Fruit fly (Drosophila melanogaster) whole organism, embryonic: Measurements from ENCODE around the gene Dbx.

ENCODE experiments used
- ATbp ChIP-seq: fragments of 200-800 bp; sonication (Bioruptor generic); optimal IDR thresholded peaks from 2 replicates; lab custom pipeline; 2017; ENCODE audit warnings: missing biosample characterization, mild to moderate bottlenecking, missing genetic modification characterization, missing genetic modification reagents
- Atf6 ChIP-seq: fragments of 200-800 bp; sonication (Bioruptor generic); IDR thresholded peaks from 2 replicates; pipeline ENCODE4 v1.3.6; 2022; ENCODE audit warnings: missing biosample characterization, missing genetic modification characterization
- BEAF-32 ChIP-seq: fragments of 200-800 bp; sonication (Bioruptor generic); optimal IDR thresholded peaks from 3 replicates; lab custom pipeline; 2017; ENCODE audit warnings: missing biosample characterization, missing genetic modification characterization, mild to moderate bottlenecking, moderate library complexity, missing genetic modification reagents
- BtbVII ChIP-seq: fragments of 200-800 bp; sonication (Bioruptor generic); optimal IDR thresholded peaks from 3 replicates; lab custom pipeline; 2017; ENCODE audit warnings: missing biosample characterization, mild to moderate bottlenecking, missing genetic modification characterization
- CG10654 ChIP-seq: fragments of 200-800 bp; sonication (Bioruptor generic); optimal IDR thresholded peaks from 2 replicates; lab custom pipeline; 2016; ENCODE audit warnings: missing biosample characterization, missing genetic modification characterization
- CG12391 ChIP-seq: fragments of 200-800 bp; sonication (Bioruptor generic); optimal IDR thresholded peaks from 3 replicates; lab custom pipeline; 2018; ENCODE audit warnings: missing biosample characterization, mild to moderate bottlenecking, missing genetic modification characterization, moderate library complexity
- CG13894 ChIP-seq: fragments of 200-800 bp; sonication (Bioruptor generic); optimal IDR thresholded peaks from 3 replicates; lab custom pipeline; 2018; ENCODE audit warnings: missing biosample characterization, mild to moderate bottlenecking, missing genetic modification characterization, moderate library complexity
- CG14014 ChIP-seq: fragments of 200-800 bp; sonication (Bioruptor generic); IDR thresholded peaks from 2 replicates; pipeline ENCODE4 v1.3.6; 2022; ENCODE audit warnings: missing biosample characterization, missing genetic modification characterization
- CG15601 ChIP-seq: fragments of 200-800 bp; sonication (Bioruptor generic); optimal IDR thresholded peaks from 3 replicates; lab custom pipeline; 2019; ENCODE audit warnings: missing biosample characterization, mild to moderate bottlenecking, missing genetic modification characterization, moderate library complexity
- CG17186 ChIP-seq: fragments of 200-800 bp; sonication (Bioruptor generic); optimal IDR thresholded peaks from 3 replicates; lab custom pipeline; 2017; ENCODE audit warnings: missing biosample characterization, missing genetic modification reagents, missing genetic modification characterization
- CG2199 ChIP-seq: fragments of 200-800 bp; sonication (Bioruptor generic); IDR thresholded peaks from 3 replicates; pipeline ENCODE4 v1.3.6; 2022; ENCODE audit warnings: missing biosample characterization, missing genetic modification characterization
- CG2202 ChIP-seq: fragments of 200-800 bp; sonication (Bioruptor generic); optimal IDR thresholded peaks from 2 replicates; lab custom pipeline; 2018; ENCODE audit warnings: missing biosample characterization, mild to moderate bottlenecking, missing genetic modification characterization
- CG2889 ChIP-seq: fragments of 200-800 bp; sonication (Bioruptor generic); IDR thresholded peaks from 3 replicates; pipeline ENCODE4 v1.3.6; 2022; ENCODE audit warnings: missing biosample characterization, missing genetic modification characterization
- CG30020 ChIP-seq: fragments of 200-800 bp; optimal IDR thresholded peaks from 2 replicates; lab custom pipeline; 2019; ENCODE audit warnings: missing biosample characterization, mild to moderate bottlenecking, missing genetic modification characterization, moderate library complexity
- CG30403 ChIP-seq: fragments of 200-800 bp; sonication (Bioruptor generic); optimal IDR thresholded peaks from 3 replicates; lab custom pipeline; 2016; ENCODE audit warnings: missing biosample characterization, missing genetic modification characterization
- CG32532 ChIP-seq: fragments of 200-800 bp; sonication (Bioruptor generic); IDR thresholded peaks from 2 replicates; pipeline ENCODE4 v1.3.6; 2022; ENCODE audit warnings: missing biosample characterization, missing genetic modification characterization
- CG7357 ChIP-seq: fragments of 200-800 bp; sonication (Bioruptor generic); IDR thresholded peaks from 3 replicates; pipeline ENCODE4 v1.3.6; 2022; ENCODE audit warnings: missing biosample characterization, missing genetic modification characterization
- CG7556 ChIP-seq: fragments of 200-800 bp; sonication (Bioruptor generic); optimal IDR thresholded peaks from 2 replicates; lab custom pipeline; 2017; ENCODE audit warnings: missing biosample characterization, mild to moderate bottlenecking, missing genetic modification characterization
- CG8924 ChIP-seq: fragments of 200-800 bp; optimal IDR thresholded peaks from 3 replicates; lab custom pipeline; 2019; ENCODE audit warnings: missing biosample characterization, mild to moderate bottlenecking, missing genetic modification characterization, moderate library complexity
- CG9727 ChIP-seq: fragments of 200-800 bp; sonication (Bioruptor generic); optimal IDR thresholded peaks from 3 replicates; lab custom pipeline; 2017; ENCODE audit warnings: missing biosample characterization, mild to moderate bottlenecking, missing genetic modification characterization
- CrebB ChIP-seq: fragments of 200-800 bp; sonication (Bioruptor generic); optimal IDR thresholded peaks from 3 replicates; lab custom pipeline; 2018; ENCODE audit warnings: missing biosample characterization, mild to moderate bottlenecking, missing genetic modification characterization
- Doc3 ChIP-seq: fragments of 200-800 bp; sonication (Bioruptor generic); IDR thresholded peaks from 3 replicates; pipeline ENCODE4 v1.3.6; 2022; ENCODE audit warnings: missing biosample characterization, missing genetic modification characterization; ENCODE audit not compliant: partially characterized antibody
- E2f2 ChIP-seq: fragments of 200-800 bp; sonication (Bioruptor generic); IDR thresholded peaks from 2 replicates; pipeline ENCODE4 v1.3.6; 2022; ENCODE audit warnings: missing biosample characterization, missing genetic modification characterization
- Elba2 ChIP-seq: fragments of 200-800 bp; sonication (Bioruptor generic); optimal IDR thresholded peaks from 3 replicates; lab custom pipeline; 2016; ENCODE audit warnings: missing biosample characterization, missing genetic modification characterization
- Ets65A ChIP-seq: fragments of 200-800 bp; sonication (Bioruptor generic); peaks from one replicate; lab custom pipeline; 2016; ENCODE audit warnings: missing biosample characterization, missing genetic modification characterization
- Ets97D ChIP-seq: fragments of 200-800 bp; sonication (Bioruptor generic); optimal IDR thresholded peaks from 3 replicates; lab custom pipeline; 2016; ENCODE audit warnings: missing biosample characterization, missing genetic modification characterization
- Gsc ChIP-seq: fragments of 200-800 bp; sonication (Bioruptor generic); IDR thresholded peaks from 2 replicates; pipeline ENCODE4 v1.3.6; 2022; ENCODE audit warnings: missing biosample characterization, missing genetic modification characterization
- Hr39 ChIP-seq: fragments of >200 bp; optimal IDR thresholded peaks from 2 replicates; lab custom pipeline; 2017
- Hr51 ChIP-seq, 2 experiments: fragments of 200-800 bp; sonication (Bioruptor generic); optimal IDR thresholded peaks; 2 replicates in 1 of 2; 3 replicates in 1 of 2; lab custom pipeline; 2016 to 2018; ENCODE audit warnings: missing biosample characterization in 2 of 2, missing genetic modification characterization in 2 of 2, mild to moderate bottlenecking in 1 of 2, moderate library complexity in 1 of 2
- Mes4 ChIP-seq: fragments of 200-800 bp; sonication (Bioruptor generic); optimal IDR thresholded peaks from 2 replicates; lab custom pipeline; 2016; ENCODE audit warnings: missing biosample characterization, missing genetic modification characterization
- Nf-YA ChIP-seq: fragments of 200-800 bp; sonication (Bioruptor generic); IDR thresholded peaks from 2 replicates; pipeline ENCODE4 v1.3.6; 2022; ENCODE audit warnings: missing biosample characterization, missing genetic modification characterization
- Oaz ChIP-seq: fragments of 200-800 bp; sonication (Bioruptor generic); IDR thresholded peaks from 2 replicates; pipeline ENCODE4 v1.3.6; 2022; ENCODE audit warnings: missing biosample characterization, missing genetic modification characterization
- Scr ChIP-seq: fragments of 200-800 bp; sonication (Bioruptor generic); IDR thresholded peaks from 2 replicates; pipeline ENCODE4 v1.3.6; 2022; ENCODE audit warnings: missing biosample characterization, missing genetic modification characterization; ENCODE audit not compliant: partially characterized antibody
- bab2 ChIP-seq: fragments of 200-800 bp; sonication (Bioruptor generic); optimal IDR thresholded peaks from 2 replicates; lab custom pipeline; 2016; ENCODE audit warnings: missing biosample characterization, missing genetic modification characterization
- chinmo ChIP-seq: fragments of 200-800 bp; sonication (Bioruptor generic); IDR thresholded peaks from 4 replicates; pipeline ENCODE4 v1.3.6; 2022; ENCODE audit warnings: missing biosample characterization, missing genetic modification characterization; ENCODE audit not compliant: partially characterized antibody
- cwo ChIP-seq: fragments of 200-800 bp; sonication (Bioruptor generic); optimal IDR thresholded peaks from 3 replicates; lab custom pipeline; 2017; ENCODE audit warnings: missing biosample characterization, missing genetic modification characterization, mild to moderate bottlenecking, moderate library complexity, missing genetic modification reagents
- dm ChIP-seq: fragments of 200-800 bp; sonication (Bioruptor generic); optimal IDR thresholded peaks from 3 replicates; lab custom pipeline; 2016; ENCODE audit warnings: missing biosample characterization, missing genetic modification characterization
- esg ChIP-seq: fragments of 200-800 bp; sonication (Bioruptor generic); conservative IDR thresholded peaks from 2 replicates; pipeline ENCODE4 v1.3.6; 2022; ENCODE audit warnings: missing biosample characterization, missing genetic modification characterization
- fd102C ChIP-seq: fragments of 200-800 bp; sonication (Bioruptor generic); optimal IDR thresholded peaks from 2 replicates; lab custom pipeline; 2018; ENCODE audit warnings: missing biosample characterization, mild to moderate bottlenecking, missing genetic modification characterization, moderate library complexity
- fd3F ChIP-seq: fragments of 200-800 bp; sonication (Bioruptor generic); optimal IDR thresholded peaks from 2 replicates; lab custom pipeline; 2018; ENCODE audit warnings: missing biosample characterization, mild to moderate bottlenecking, missing genetic modification characterization, moderate library complexity
- hkb ChIP-seq, 2 experiments: fragments of 200-800 bp in 1 of 2; fragments of >200 bp in 1 of 2; sonication (Bioruptor generic) in 1 of 2; IDR thresholded peaks in 1 of 2; optimal IDR thresholded peaks in 1 of 2; 2 replicates each; pipeline versions ENCODE4 v1.3.6 to Lab custom; 2017 to 2022; ENCODE audit warnings: missing biosample characterization in 1 of 2, missing genetic modification characterization in 1 of 2
- jumu ChIP-seq: fragments of 200-800 bp; sonication (Bioruptor generic); optimal IDR thresholded peaks from 3 replicates; lab custom pipeline; 2016; ENCODE audit warnings: missing biosample characterization, missing genetic modification characterization
- klu ChIP-seq: fragments of 200-800 bp; sonication (Bioruptor generic); IDR thresholded peaks from 2 replicates; pipeline ENCODE4 v1.3.6; 2022; ENCODE audit warnings: missing biosample characterization, missing genetic modification characterization
- nmo ChIP-seq: fragments of 200-800 bp; sonication (Bioruptor generic); optimal IDR thresholded peaks from 2 replicates; lab custom pipeline; 2018; ENCODE audit warnings: missing biosample characterization, mild to moderate bottlenecking, missing genetic modification characterization, moderate library complexity
- pb ChIP-seq: fragments of 200-800 bp; sonication (Bioruptor generic); optimal IDR thresholded peaks from 3 replicates; lab custom pipeline; 2016; ENCODE audit warnings: missing biosample characterization, missing genetic modification characterization
- pnt ChIP-seq: fragments of 200-800 bp; sonication (Bioruptor generic); optimal IDR thresholded peaks from 3 replicates; lab custom pipeline; 2016; ENCODE audit warnings: missing biosample characterization, missing genetic modification characterization
- zfh2 ChIP-seq: fragments of 200-800 bp; sonication (Bioruptor generic); optimal IDR thresholded peaks from 2 replicates; lab custom pipeline; 2016; ENCODE audit warnings: missing biosample characterization, missing genetic modification characterization

Dbx gene

dm6 chr3L:1947463-1948126, 26.5 kb downstream of the Dbx start, which contains the start of the genes mu2 and Cnb (continued):
- TF ChIP-seq Ets65A (GFP tag; lab: Kevin White, UChicago) (peak; percentile 59), zfh2 (GFP tag; lab: Kevin White, UChicago) (peak; percentile 43), CG17186 (GFP tag; lab: Kevin White, UChicago) (peak; percentile 34), hkb (optimal IDR thresholded peaks at IDR 0.05; lab: Kevin White, UChicago) (peak; percentile 25), hkb (GFP tag; IDR thresholded peaks at IDR 0.05; lab: Robert Waterston, UW) (no peak), BEAF-32 (GFP tag; lab: Kevin White, UChicago) (peak; percentile 89), chinmo (GFP tag; lab: Robert Waterston, UW) (0 out of 4 replicates have a peak, but pooled peaks have one; percentile 70), dm (peak; percentile 47), pnt (no peak), Scr (GFP tag; lab: Robert Waterston, UW) (peak; percentile 84), CG32532 (peak; percentile 29; the same call in 1 of the 2 replicates)

- TF ChIP-seq CG14014 (peak; percentile 76), Ets97D (GFP tag; lab: Kevin White, UChicago) (peak; percentile 17), Doc3 (GFP tag; lab: Robert Waterston, UW) (no peak), fd3F (GFP tag; lab: Kevin White, UChicago) (peak; percentile 51), pb (GFP tag; lab: Kevin White, UChicago) (peak; percentile 58), CG30020 (tag; lab: Kevin White, UChicago) (no peak), Hr39 (no peak), cwo (GFP tag; lab: Kevin White, UChicago) (peak; percentile 8), CG7556 (GFP tag; lab: Kevin White, UChicago) (no peak), Oaz (peak; percentile 58), CG10654 (GFP tag; lab: Kevin White, UChicago) (no peak), klu (GFP tag; lab: Robert Waterston, UW) (peak; percentile 62; the same call in 1 of the 2 replicates), bab2 (GFP tag; lab: Kevin White, UChicago) (peak; percentile 56), BtbVII (GFP tag; lab: Kevin White, UChicago) (peak; percentile 16), Hr51 (GFP tag; optimal IDR thresholded peaks at IDR 0.05; lab: Kevin White, UChicago) (peak in 1 of 2 experiments; percentile 42), CrebB (peak; percentile 50), Atf6 (GFP tag; lab: Robert Waterston, UW) (peak; percentile 72; the same call in 1 of the 2 replicates), CG7357 (peak; percentile 68; the same call in 2 of the 3 replicates), CG12391 (tag; lab: Kevin White, UChicago) (peak; percentile 70), CG2202 (tag; lab: Kevin White, UChicago) (no peak), Nf-YA (no peak), CG30403 (GFP tag; lab: Kevin White, UChicago) (no peak), CG15601 (no peak), esg (GFP tag; lab: Robert Waterston, UW) (peak; percentile 81), jumu (GFP tag; lab: Kevin White, UChicago) (peak; percentile 68), CG2889 (GFP tag; lab: Robert Waterston, UW) (peak; percentile 50; the same call in 1 of the 3 replicates), hkb (optimal IDR thresholded peaks at IDR 0.05; lab: Kevin White, UChicago) (no peak), hkb (GFP tag; IDR thresholded peaks at IDR 0.05; lab: Robert Waterston, UW) (peak; percentile 85), CG9727 (GFP tag; lab: Kevin White, UChicago) (peak; percentile 36), CG2199 (GFP tag; lab: Robert Waterston, UW) (no peak), fd102C (GFP tag; lab: Kevin White, UChicago) (no peak), Elba2 (GFP tag; lab: Kevin White, UChicago) (peak; percentile 25), Mes4 (GFP tag; lab: Kevin White, UChicago) (peak; percentile 56), CG8924 (peak; percentile 74), E2f2 (GFP tag; lab: Robert Waterston, UW) (peak; percentile 57; the same call in 1 of the 2 replicates), nmo (GFP tag; lab: Kevin White, UChicago) (peak; percentile 76), ATbp (GFP tag; lab: Kevin White, UChicago) (peak; percentile 69), Gsc (GFP tag; lab: Robert Waterston, UW) (peak; percentile 45; the same call in 1 of the 2 replicates), CG13894 (tag; lab: Kevin White, UChicago) (no peak)
Observed at dm6 chr3L:1962964-1963363, 41.9 kb downstream of the Dbx start, which contains the start of gene SCOT. Gene SCOT, plus strand, starts transcription at chr3L:1963143.
